Worm (Caenorhabditis elegans): Measurements from ENCODE around the gene R09D1.14.

DNA sequence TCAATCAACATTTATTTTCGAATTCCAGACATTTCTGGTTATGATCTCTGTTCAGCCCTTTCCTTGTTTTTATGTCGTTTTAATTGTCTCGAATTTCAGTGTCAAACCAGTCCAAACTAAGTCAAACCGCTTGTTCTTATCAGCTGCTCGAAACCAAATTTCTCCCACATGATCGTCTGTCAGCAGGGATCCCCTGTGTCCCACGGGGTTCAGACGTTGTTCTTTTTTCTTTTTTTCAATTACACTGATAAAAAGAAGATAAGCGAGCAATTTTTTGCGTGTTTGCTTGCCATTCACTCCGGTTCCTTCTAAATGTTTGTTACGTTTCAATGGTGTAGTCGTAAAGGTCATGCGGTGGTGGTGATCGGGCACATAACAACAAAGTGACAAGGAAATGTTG, 42.6 kb upstream of the R09D1.14 start:
- TF ChIP-seq tbx-2 (tag; optimal IDR thresholded peaks at IDR 0.05): no peak
- no peak for TF ChIP-seq ceh-82 (tag; optimal IDR thresholded peaks at IDR 0.05)
- TF ChIP-seq ama-1 (optimal IDR thresholded peaks at IDR 0.05): no peak
- TF ChIP-seq elt-2 (tag; optimal IDR thresholded peaks at IDR 0.05): peak; percentile 98
- TF ChIP-seq pha-4 (tag; optimal IDR thresholded peaks at IDR 0.05): peak; percentile 68
- TF ChIP-seq unc-62 (GFP tag; optimal IDR thresholded peaks at IDR 0.05): no peak
- no peak for TF ChIP-seq snpc-4 (tag; optimal IDR thresholded peaks at IDR 0.05)
- no peak for TF ChIP-seq ztf-11 (tag; optimal IDR thresholded peaks at IDR 0.05)
- TF ChIP-seq aly-2 (tag; optimal IDR thresholded peaks at IDR 0.05): no peak
- TF ChIP-seq lin-15B (tag; optimal IDR thresholded peaks at IDR 0.05): no peak
- TF ChIP-seq nhr-28 (tag; optimal IDR thresholded peaks at IDR 0.05): no peak
- no peak for TF ChIP-seq eor-1 (tag; optimal IDR thresholded peaks at IDR 0.05)
- no peak for TF ChIP-seq zag-1 (tag; optimal IDR thresholded peaks at IDR 0.05)
- no peak for TF ChIP-seq fkh-10 (GFP tag; optimal IDR thresholded peaks at IDR 0.05)
